Worm (Caenorhabditis elegans) whole organism, L4 larva: ENCODE data around the gene srj-33.

Experiments used
- F37D6.2 ChIP-seq: sonication (generic microtip); optimal IDR thresholded peaks from 2 replicates; lab custom pipeline; 2016; ENCODE audit warnings: mild to moderate bottlenecking, missing genetic modification characterization, missing compliant biosample characterization
- ama-1 ChIP-seq: fragments of 150-350 bp; optimal IDR thresholded peaks from 2 replicates; lab custom pipeline; 2014; ENCODE audit warnings: inconsistent platforms, mixed read lengths
- daf-8 ChIP-seq: fragments of 200-800 bp; sonication (Bioruptor generic); IDR thresholded peaks from 2 replicates; pipeline ENCODE4 v1.3.6; 2022; ENCODE audit warnings: missing genetic modification characterization, missing compliant biosample characterization
- fos-1 ChIP-seq: fragments of 150-350 bp; optimal IDR thresholded peaks from 2 replicates; lab custom pipeline; 2014; ENCODE audit warnings: missing biosample characterization, missing genetic modification characterization
- hlh-30 ChIP-seq: sonication (generic microtip); optimal IDR thresholded peaks from 2 replicates; lab custom pipeline; 2017; ENCODE audit warnings: antibody characterized with exemption, mild to moderate bottlenecking, missing genetic modification characterization, missing compliant biosample characterization; ENCODE audit not compliant: insufficient read depth
- jun-1 ChIP-seq: fragments of 150-350 bp; optimal IDR thresholded peaks from 2 replicates; lab custom pipeline; 2014; ENCODE audit warnings: missing biosample characterization, missing genetic modification reagents, missing genetic modification characterization
- mep-1 ChIP-seq: fragments of 150-350 bp; sonication (generic microtip); optimal IDR thresholded peaks from 3 replicates; lab custom pipeline; 2014; ENCODE audit warnings: missing biosample characterization, missing genetic modification characterization
- nhr-28 ChIP-seq: fragments of 150-350 bp; optimal IDR thresholded peaks from 2 replicates; lab custom pipeline; 2014; ENCODE audit warnings: missing biosample characterization, missing genetic modification characterization
- nhr-76 ChIP-seq: fragments of 150-350 bp; optimal IDR thresholded peaks from 2 replicates; lab custom pipeline; 2014; ENCODE audit warnings: missing biosample characterization, missing genetic modification characterization
- pqm-1 ChIP-seq: sonication (generic microtip); optimal IDR thresholded peaks from 2 replicates; lab custom pipeline; 2017; ENCODE audit warnings: missing biosample characterization, missing genetic modification characterization
- unc-39 ChIP-seq: sonication (generic microtip); optimal IDR thresholded peaks from 2 replicates; lab custom pipeline; 2017; ENCODE audit warnings: missing biosample characterization, missing genetic modification characterization
- unc-62 ChIP-seq, 3 experiments: fragments of 150-350 bp in 1 of 3; sonication (generic microtip); optimal IDR thresholded peaks in 2 of 3; peaks in 1 of 3; 1 replicate in 1 of 3; 2 replicates in 2 of 3; lab custom pipeline; 2014 to 2017; ENCODE audit warnings: missing biosample characterization in 3 of 3, missing genetic modification characterization in 3 of 3, missing genetic modification reagents in 3 of 3, missing genotype in 1 of 3

DNA sequence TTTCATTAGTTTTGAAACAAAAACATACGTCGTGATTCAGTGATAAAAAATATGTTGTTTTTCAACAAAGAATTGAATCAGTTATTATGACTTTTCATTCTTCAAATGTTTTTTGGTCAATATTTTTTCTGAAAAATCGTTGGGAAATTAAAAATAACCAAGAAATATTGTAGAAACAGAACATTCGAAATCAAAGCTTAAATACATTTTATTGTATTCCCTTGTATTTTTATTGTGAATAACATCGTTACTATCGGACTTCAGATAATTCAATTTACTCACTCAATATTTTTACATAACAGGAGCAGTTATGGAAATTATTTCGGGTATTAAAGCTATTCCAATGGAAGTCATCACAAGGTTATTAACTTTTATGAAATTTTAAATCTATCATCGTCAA, 20.7 kb downstream of the srj-33 start, which contains the start of gene C50H2.4:
- no peak for TF ChIP-seq nhr-76 (tag; lab: Kevin White, UChicago)
- no peak for TF ChIP-seq F37D6.2 (tag; lab: Kevin White, UChicago)
- no peak for TF ChIP-seq unc-39 (tag; lab: Kevin White, UChicago)
- TF ChIP-seq jun-1 (tag; lab: Kevin White, UChicago): no peak
- no peak for TF ChIP-seq unc-62 (GFP tag; optimal IDR thresholded peaks at IDR 0.05 in 1 of 2; lab: Kevin White, UChicago)
- TF ChIP-seq unc-62 (tag; optimal IDR thresholded peaks at IDR 0.05; lab: Kevin White, UChicago): no peak
- no peak for TF ChIP-seq fos-1 (tag; lab: Kevin White, UChicago)
- TF ChIP-seq pqm-1: no peak
- TF ChIP-seq mep-1 (tag; lab: Kevin White, UChicago): no peak
- TF ChIP-seq daf-8 (GFP tag; lab: Robert Waterston, UW): no peak
- no peak for TF ChIP-seq nhr-28 (tag; lab: Kevin White, UChicago)
- no peak for TF ChIP-seq ama-1 (lab: Kevin White, UChicago)
- TF ChIP-seq hlh-30 (tag; lab: Kevin White, UChicago): no peak
